Comparison of ENCODE assay signal across 2 fruit fly cellular contexts in genomic region chr3R:18987428-18988416, dm6.
TF ChIP-seq lines count a peak whose summit lies in the region.

No protein-coding gene starts in this region.

TF ChIP-seq in whole organism, embryonic, 481 proteins besides CTCF, POLR2A, EP300 and RAD21 (continued from another document and continues in another):
- peak; percentile 3 for TF ChIP-seq Asciz (GFP tag; optimal IDR thresholded peaks at IDR 0.05; lab: Kevin White, UChicago)
- TF ChIP-seq CG18262 (tag; optimal IDR thresholded peaks at IDR 0.05; lab: Kevin White, UChicago): peak; percentile 36
- TF ChIP-seq CG2120 (GFP tag; optimal IDR thresholded peaks at IDR 0.05; lab: Kevin White, UChicago): peak; percentile 3
- TF ChIP-seq zfh1 (GFP tag; IDR thresholded peaks at IDR 0.05; lab: Robert Waterston, UW): no peak
- TF ChIP-seq pb (GFP tag; optimal IDR thresholded peaks at IDR 0.05; lab: Kevin White, UChicago): peak; percentile 49
- TF ChIP-seq CG1529 (GFP tag; optimal IDR thresholded peaks at IDR 0.05; lab: Kevin White, UChicago): peak; percentile 8
- TF ChIP-seq ewg (GFP tag; optimal IDR thresholded peaks at IDR 0.05; lab: Kevin White, UChicago): peak; percentile 2
- peak; percentile 57 for TF ChIP-seq gcm (GFP tag; optimal IDR thresholded peaks at IDR 0.05; lab: Kevin White, UChicago)
- TF ChIP-seq sqz (GFP tag; optimal IDR thresholded peaks at IDR 0.05; lab: Kevin White, UChicago): peak; percentile 34
- TF ChIP-seq CG10267 (tag; optimal IDR thresholded peaks at IDR 0.05; lab: Kevin White, UChicago): peak; percentile 3
- no peak for TF ChIP-seq CG8089 (GFP tag; optimal IDR thresholded peaks at IDR 0.05; lab: Kevin White, UChicago)
- peak; percentile 30 for TF ChIP-seq CG7839 (tag; optimal IDR thresholded peaks at IDR 0.05; lab: Kevin White, UChicago)
- TF ChIP-seq sc (optimal IDR thresholded peaks at IDR 0.05; lab: Kevin White, UChicago): no peak
- peak; percentile 20 for TF ChIP-seq sc (GFP tag; optimal IDR thresholded peaks at IDR 0.05; lab: Kevin White, UChicago)
- peak; percentile 51; the same call in 1 of the 3 replicates for TF ChIP-seq ci (GFP tag; IDR thresholded peaks at IDR 0.05; lab: Robert Waterston, UW)
- peak; percentile 25 for TF ChIP-seq NC2β (GFP tag; optimal IDR thresholded peaks at IDR 0.05; lab: Kevin White, UChicago)
- TF ChIP-seq CG2202 (tag; optimal IDR thresholded peaks at IDR 0.05; lab: Kevin White, UChicago): peak; percentile 8
- TF ChIP-seq CG6689 (GFP tag; IDR thresholded peaks at IDR 0.05; lab: Robert Waterston, UW): peak; percentile 26; the same call in 1 of the 2 replicates
- TF ChIP-seq CG12071 (GFP tag; optimal IDR thresholded peaks at IDR 0.05; lab: Kevin White, UChicago): peak; percentile 21
- TF ChIP-seq CG43689 (GFP tag; IDR thresholded peaks at IDR 0.05; lab: Robert Waterston, UW): no peak
- TF ChIP-seq CG15269 (tag; optimal IDR thresholded peaks at IDR 0.05; lab: Kevin White, UChicago): peak; percentile 32
- peak; percentile 18 for TF ChIP-seq CG4707 (GFP tag; optimal IDR thresholded peaks at IDR 0.05; lab: Kevin White, UChicago)
- TF ChIP-seq bsh (GFP tag; optimal IDR thresholded peaks at IDR 0.05; lab: Kevin White, UChicago): peak in 1 of 2 experiments; percentile 45
- TF ChIP-seq CG9932 (GFP tag; IDR thresholded peaks at IDR 0.05; lab: Robert Waterston, UW): no peak
- TF ChIP-seq pros (GFP tag; optimal IDR thresholded peaks at IDR 0.05; lab: Kevin White, UChicago): peak; percentile 15
- TF ChIP-seq fd64A (GFP tag; optimal IDR thresholded peaks at IDR 0.05; lab: Kevin White, UChicago): peak; percentile 38
- TF ChIP-seq Dp (GFP tag; optimal IDR thresholded peaks at IDR 0.05; lab: Kevin White, UChicago): no peak
- TF ChIP-seq lab (GFP tag; optimal IDR thresholded peaks at IDR 0.05; lab: Kevin White, UChicago): peak; percentile 41
- TF ChIP-seq ind (GFP tag; optimal IDR thresholded peaks at IDR 0.05; lab: Kevin White, UChicago): peak; percentile 33
- peak; percentile 6 for TF ChIP-seq NfI (GFP tag; optimal IDR thresholded peaks at IDR 0.05; lab: Kevin White, UChicago)
- peak; percentile 30 for TF ChIP-seq CG14965 (GFP tag; optimal IDR thresholded peaks at IDR 0.05; lab: Kevin White, UChicago; ENCODE audit: borderline replicate concordance)
- no peak for TF ChIP-seq prd (optimal IDR thresholded peaks at IDR 0.05; lab: Kevin White, UChicago)
- peak; percentile 29; the same call in 1 of the 3 replicates for TF ChIP-seq prd (GFP tag; IDR thresholded peaks at IDR 0.05; lab: Robert Waterston, UW)
- peak in 1 of 2 experiments; percentile 6 for TF ChIP-seq Hr51 (GFP tag; optimal IDR thresholded peaks at IDR 0.05; lab: Kevin White, UChicago)
- peak; percentile 16 for TF ChIP-seq cwo (GFP tag; optimal IDR thresholded peaks at IDR 0.05; lab: Kevin White, UChicago)
- no peak for TF ChIP-seq CG12236 (GFP tag; optimal IDR thresholded peaks at IDR 0.05; lab: Kevin White, UChicago)
- TF ChIP-seq CkIIα-i1 (GFP tag; IDR thresholded peaks at IDR 0.05; lab: Robert Waterston, UW): no peak
- TF ChIP-seq E2f1 (GFP tag; IDR thresholded peaks at IDR 0.05; lab: Robert Waterston, UW): no peak
- peak; percentile 27; the same call in 1 of the 2 replicates for TF ChIP-seq vvl (GFP tag; IDR thresholded peaks at IDR 0.05; lab: Robert Waterston, UW)
- TF ChIP-seq CG1603 (tag; optimal IDR thresholded peaks at IDR 0.05; lab: Kevin White, UChicago): peak; percentile 5
- TF ChIP-seq CG17328 (GFP tag; IDR thresholded peaks at IDR 0.05; lab: Robert Waterston, UW): peak; percentile 16; the same call in 1 of the 2 replicates
- TF ChIP-seq Blimp-1 (GFP tag; optimal IDR thresholded peaks at IDR 0.05; lab: Kevin White, UChicago): peak; percentile 37
- TF ChIP-seq CG10979 (tag; optimal IDR thresholded peaks at IDR 0.05; lab: Kevin White, UChicago): peak; percentile 51
- TF ChIP-seq chinmo (GFP tag; IDR thresholded peaks at IDR 0.05; lab: Robert Waterston, UW; ENCODE audit: partially characterized antibody): 0 out of 4 replicates have a peak, but pooled peaks have one; percentile 59
- peak; percentile 39 for TF ChIP-seq disco-r (GFP tag; optimal IDR thresholded peaks at IDR 0.05; lab: Kevin White, UChicago)
- peak; percentile 75 for TF ChIP-seq kni (GFP tag; optimal IDR thresholded peaks at IDR 0.05; lab: Kevin White, UChicago)
- no peak for TF ChIP-seq dan (GFP tag; IDR thresholded peaks at IDR 0.05; lab: Robert Waterston, UW)
- 0 out of 3 replicates have a peak, but pooled peaks have one; percentile 20 for TF ChIP-seq CG34422 (GFP tag; IDR thresholded peaks at IDR 0.05; lab: Robert Waterston, UW)
- TF ChIP-seq ase (GFP tag; IDR thresholded peaks at IDR 0.05; lab: Robert Waterston, UW): no peak; the same call in 2 of the 3 replicates
- TF ChIP-seq CG12744 (GFP tag; optimal IDR thresholded peaks at IDR 0.05; lab: Kevin White, UChicago): peak; percentile 4
- peak; percentile 35 for TF ChIP-seq CG15601 (tag; optimal IDR thresholded peaks at IDR 0.05; lab: Kevin White, UChicago)
- TF ChIP-seq row (GFP tag; IDR thresholded peaks at IDR 0.05; lab: Robert Waterston, UW): peak; percentile 62
- peak; percentile 5 for TF ChIP-seq CG8944 (GFP tag; optimal IDR thresholded peaks at IDR 0.05; lab: Kevin White, UChicago)
- TF ChIP-seq D (optimal IDR thresholded peaks at IDR 0.05; lab: Kevin White, UChicago): no peak
- TF ChIP-seq D (GFP tag; optimal IDR thresholded peaks at IDR 0.05; lab: Kevin White, UChicago): peak; percentile 53
- peak; percentile 41 for TF ChIP-seq CG17359 (tag; optimal IDR thresholded peaks at IDR 0.05; lab: Kevin White, UChicago)
- TF ChIP-seq Fer1 (GFP tag; optimal IDR thresholded peaks at IDR 0.05; lab: Kevin White, UChicago): peak; percentile 42
- peak; percentile 23 for TF ChIP-seq CG12391 (tag; optimal IDR thresholded peaks at IDR 0.05; lab: Kevin White, UChicago)
- TF ChIP-seq Deaf1 (tag; optimal IDR thresholded peaks at IDR 0.05; lab: Kevin White, UChicago): peak; percentile 61
- TF ChIP-seq abd-A (tag; optimal IDR thresholded peaks at IDR 0.05; lab: Kevin White, UChicago): peak; percentile 42
- peak; percentile 48 for TF ChIP-seq Med (GFP tag; lab: Kevin White, UChicago)
- peak; percentile 3; the same call in 1 of the 2 replicates for TF ChIP-seq ranshi (GFP tag; IDR thresholded peaks at IDR 0.05; lab: Robert Waterston, UW)
- peak; percentile 72 for TF ChIP-seq CG10543 (GFP tag; optimal IDR thresholded peaks at IDR 0.05; lab: Kevin White, UChicago)
- TF ChIP-seq odd (GFP tag; optimal IDR thresholded peaks at IDR 0.05; lab: Kevin White, UChicago): peak; percentile 16

TF ChIP-seq in whole organism, prepupa, 60 proteins besides CTCF, POLR2A, EP300 and RAD21 (continued from another document):
- TF ChIP-seq CG6276 (GFP tag; optimal IDR thresholded peaks at IDR 0.05; lab: Kevin White, UChicago): peak; percentile 39
- TF ChIP-seq CG10631 (GFP tag; optimal IDR thresholded peaks at IDR 0.05; lab: Kevin White, UChicago): peak; percentile 13
- TF ChIP-seq CG10669 (GFP tag; optimal IDR thresholded peaks at IDR 0.05; lab: Kevin White, UChicago): peak; percentile 41
- TF ChIP-seq pdm3 (GFP tag; optimal IDR thresholded peaks at IDR 0.05; lab: Kevin White, UChicago): peak; percentile 51
- TF ChIP-seq CG11902 (GFP tag; optimal IDR thresholded peaks at IDR 0.05; lab: Kevin White, UChicago): peak; percentile 16
- no peak for TF ChIP-seq Ets96B (tag; optimal IDR thresholded peaks at IDR 0.05; lab: Kevin White, UChicago)
- TF ChIP-seq CG7368 (GFP tag; optimal IDR thresholded peaks at IDR 0.05; lab: Kevin White, UChicago): peak; percentile 32
- no peak for TF ChIP-seq CG3032 (tag; optimal IDR thresholded peaks at IDR 0.05; lab: Kevin White, UChicago)
- no peak for TF ChIP-seq fd85E (GFP tag; optimal IDR thresholded peaks at IDR 0.05; lab: Kevin White, UChicago)
- peak; percentile 64 for TF ChIP-seq CG8119 (GFP tag; IDR thresholded peaks at IDR 0.05; lab: Robert Waterston, UW)
- TF ChIP-seq eg (GFP tag; IDR thresholded peaks at IDR 0.05; lab: Robert Waterston, UW): peak; percentile 37; the same call in 2 of the 3 replicates
- peak; percentile 13 for TF ChIP-seq CG34406 (GFP tag; optimal IDR thresholded peaks at IDR 0.05; lab: Kevin White, UChicago)
- TF ChIP-seq dac (GFP tag; optimal IDR thresholded peaks at IDR 0.05; lab: Kevin White, UChicago): no peak
- peak; percentile 7 for TF ChIP-seq Sox15 (GFP tag; optimal IDR thresholded peaks at IDR 0.05; lab: Kevin White, UChicago)
- TF ChIP-seq CG1621 (tag; optimal IDR thresholded peaks at IDR 0.05; lab: Kevin White, UChicago): peak; percentile 56
- TF ChIP-seq CG8319 (GFP tag; optimal IDR thresholded peaks at IDR 0.05; lab: Kevin White, UChicago): no peak
- no peak for TF ChIP-seq ss (GFP tag; optimal IDR thresholded peaks at IDR 0.05; lab: Kevin White, UChicago)
- TF ChIP-seq achi (GFP tag; optimal IDR thresholded peaks at IDR 0.05; lab: Kevin White, UChicago): peak; percentile 39
- TF ChIP-seq CG32006 (GFP tag; optimal IDR thresholded peaks at IDR 0.05; lab: Kevin White, UChicago): peak; percentile 72
- TF ChIP-seq CG11294 (GFP tag; IDR thresholded peaks at IDR 0.05; lab: Robert Waterston, UW): no peak
- TF ChIP-seq CG3919 (GFP tag; optimal IDR thresholded peaks at IDR 0.05; lab: Kevin White, UChicago): peak; percentile 62
- TF ChIP-seq CG6163 (GFP tag; IDR thresholded peaks at IDR 0.05; lab: Robert Waterston, UW): no peak
- TF ChIP-seq CG31627 (GFP tag; optimal IDR thresholded peaks at IDR 0.05; lab: Kevin White, UChicago): no peak
- TF ChIP-seq CG16779 (tag; optimal IDR thresholded peaks at IDR 0.05; lab: Kevin White, UChicago): no peak
- no peak for TF ChIP-seq salr (GFP tag; optimal IDR thresholded peaks at IDR 0.05; lab: Kevin White, UChicago)
- no peak for TF ChIP-seq Ets21C (GFP tag; optimal IDR thresholded peaks at IDR 0.05; lab: Kevin White, UChicago)
- TF ChIP-seq acj6 (GFP tag; optimal IDR thresholded peaks at IDR 0.05; lab: Kevin White, UChicago): peak; percentile 17
- no peak for TF ChIP-seq spab (GFP tag; optimal IDR thresholded peaks at IDR 0.05; lab: Kevin White, UChicago)
- TF ChIP-seq Lpt (GFP tag; optimal IDR thresholded peaks at IDR 0.05; lab: Kevin White, UChicago): peak; percentile 68
- TF ChIP-seq CG6808 (GFP tag; optimal IDR thresholded peaks at IDR 0.05; lab: Kevin White, UChicago): peak; percentile 51
- peak; percentile 2 for TF ChIP-seq lz (GFP tag; optimal IDR thresholded peaks at IDR 0.05; lab: Kevin White, UChicago)
- peak; percentile 61; the same call in 1 of the 2 replicates for TF ChIP-seq CG15336 (GFP tag; IDR thresholded peaks at IDR 0.05; lab: Robert Waterston, UW)
- TF ChIP-seq net (GFP tag; optimal IDR thresholded peaks at IDR 0.05; lab: Kevin White, UChicago): peak; percentile 60
- TF ChIP-seq CG11762 (GFP tag; optimal IDR thresholded peaks at IDR 0.05; lab: Kevin White, UChicago; ENCODE audit: insufficient read depth): no peak
- TF ChIP-seq Hr4 (GFP tag; optimal IDR thresholded peaks at IDR 0.05; lab: Kevin White, UChicago): peak; percentile 47
- peak; percentile 29 for TF ChIP-seq cyc (GFP tag; optimal IDR thresholded peaks at IDR 0.05; lab: Kevin White, UChicago)
